Fruit fly (Drosophila melanogaster) whole organism, prepupa: ENCODE measurements around the gene msd1.

ENCODE experiments used
- Blimp-1 ChIP-seq: fragments of 200-800 bp; sonication (Bioruptor generic); optimal IDR thresholded peaks from 3 replicates; lab custom pipeline; 2017; ENCODE audit warnings: missing biosample characterization, missing genetic modification characterization, mild to moderate bottlenecking, moderate library complexity, missing genetic modification reagents
- CG10631 ChIP-seq: fragments of 200-800 bp; sonication (Bioruptor generic); optimal IDR thresholded peaks from 2 replicates; lab custom pipeline; 2016; ENCODE audit warnings: missing biosample characterization, missing genetic modification characterization
- CG10669 ChIP-seq: fragments of 200-800 bp; sonication (Bioruptor generic); optimal IDR thresholded peaks from 3 replicates; lab custom pipeline; 2018; ENCODE audit warnings: missing biosample characterization, mild to moderate bottlenecking, missing genetic modification characterization, moderate library complexity
- CG11294 ChIP-seq: fragments of 200-800 bp; sonication (Bioruptor generic); IDR thresholded peaks from 2 replicates; pipeline ENCODE4 v1.3.6; 2022; ENCODE audit warnings: missing biosample characterization, missing genetic modification characterization
- CG11762 ChIP-seq: fragments of 200-800 bp; sonication (Bioruptor generic); optimal IDR thresholded peaks from 3 replicates; lab custom pipeline; 2016; ENCODE audit warnings: missing biosample characterization, missing genetic modification characterization; ENCODE audit not compliant: insufficient read depth
- CG11902 ChIP-seq: fragments of 200-800 bp; sonication (Bioruptor generic); optimal IDR thresholded peaks from 3 replicates; lab custom pipeline; 2016; ENCODE audit warnings: missing biosample characterization, missing genetic modification characterization
- CG16779 ChIP-seq: fragments of 200-800 bp; sonication (Bioruptor generic); optimal IDR thresholded peaks from 3 replicates; lab custom pipeline; 2017; ENCODE audit warnings: missing biosample characterization, mild to moderate bottlenecking, missing genetic modification characterization
- CG3032 ChIP-seq: fragments of 200-800 bp; optimal IDR thresholded peaks from 2 replicates; lab custom pipeline; 2019; ENCODE audit warnings: missing biosample characterization, mild to moderate bottlenecking, missing genetic modification characterization, moderate library complexity
- CG31627 ChIP-seq: fragments of 200-800 bp; sonication (Bioruptor generic); optimal IDR thresholded peaks from 3 replicates; lab custom pipeline; 2016; ENCODE audit warnings: missing biosample characterization, missing genetic modification characterization
- CG32006 ChIP-seq: fragments of 200-800 bp; sonication (Bioruptor generic); optimal IDR thresholded peaks from 3 replicates; lab custom pipeline; 2017; ENCODE audit warnings: missing biosample characterization, mild to moderate bottlenecking, missing genetic modification characterization
- CG3919 ChIP-seq: fragments of 200-800 bp; sonication (Bioruptor generic); optimal IDR thresholded peaks from 3 replicates; lab custom pipeline; 2016; ENCODE audit warnings: missing biosample characterization, missing genetic modification characterization
- CG4318 ChIP-seq: fragments of 200-800 bp; sonication (Bioruptor generic); optimal IDR thresholded peaks from 3 replicates; lab custom pipeline; 2017; ENCODE audit warnings: missing biosample characterization, mild to moderate bottlenecking, missing genetic modification characterization
- CG6163 ChIP-seq: fragments of 200-800 bp; sonication (Bioruptor generic); IDR thresholded peaks from 3 replicates; pipeline ENCODE4 v1.3.6; 2022; ENCODE audit warnings: missing biosample characterization, missing genetic modification characterization
- CG6276 ChIP-seq: fragments of 200-800 bp; sonication (Bioruptor generic); optimal IDR thresholded peaks from 2 replicates; lab custom pipeline; 2017; ENCODE audit warnings: missing biosample characterization, mild to moderate bottlenecking, missing genetic modification characterization
- CG6792 ChIP-seq: fragments of 200-800 bp; sonication (Bioruptor generic); optimal IDR thresholded peaks from 3 replicates; lab custom pipeline; 2016; ENCODE audit warnings: missing biosample characterization, missing genetic modification characterization
- CG6808 ChIP-seq: fragments of 200-800 bp; sonication (Bioruptor generic); optimal IDR thresholded peaks from 3 replicates; lab custom pipeline; 2017; ENCODE audit warnings: missing biosample characterization, missing genetic modification characterization, mild to moderate bottlenecking, moderate library complexity, missing genetic modification reagents
- CG6854 ChIP-seq: fragments of 200-800 bp; sonication (Bioruptor generic); optimal IDR thresholded peaks from 2 replicates; lab custom pipeline; 2017; ENCODE audit warnings: missing biosample characterization, mild to moderate bottlenecking, missing genetic modification characterization
- CG7368 ChIP-seq: fragments of 200-800 bp; sonication (Bioruptor generic); optimal IDR thresholded peaks from 3 replicates; lab custom pipeline; 2016; ENCODE audit warnings: missing biosample characterization, missing genetic modification characterization
- CG8119 ChIP-seq: fragments of 200-800 bp; sonication (Bioruptor generic); IDR thresholded peaks from 3 replicates; pipeline ENCODE4 v1.3.6; 2022; ENCODE audit warnings: missing biosample characterization, missing genetic modification characterization
- CG8319 ChIP-seq: fragments of 200-800 bp; sonication (Bioruptor generic); optimal IDR thresholded peaks from 3 replicates; lab custom pipeline; 2016; ENCODE audit warnings: missing biosample characterization, missing genetic modification characterization
- CG8632 ChIP-seq: fragments of 200-800 bp; sonication (Bioruptor generic); optimal IDR thresholded peaks from 3 replicates; lab custom pipeline; 2016; ENCODE audit warnings: missing biosample characterization, missing genetic modification characterization
- CG9139 ChIP-seq: fragments of 200-800 bp; sonication (Bioruptor generic); optimal IDR thresholded peaks from 3 replicates; lab custom pipeline; 2017; ENCODE audit warnings: missing biosample characterization, mild to moderate bottlenecking, missing genetic modification characterization
- Eip75B ChIP-seq: fragments of 200-800 bp; sonication (Bioruptor generic); optimal IDR thresholded peaks from 3 replicates; lab custom pipeline; 2016; ENCODE audit warnings: missing biosample characterization, missing genetic modification characterization
- Eip78C ChIP-seq: fragments of 200-800 bp; sonication (Bioruptor generic); peaks from one replicate; lab custom pipeline; 2016; ENCODE audit warnings: missing biosample characterization, missing genetic modification characterization
- Eip93F ChIP-seq: fragments of 200-800 bp; sonication (Bioruptor generic); optimal IDR thresholded peaks from 2 replicates; lab custom pipeline; 2016; ENCODE audit warnings: missing biosample characterization, mild to moderate bottlenecking, missing genetic modification characterization
- Ets21C ChIP-seq: fragments of 200-800 bp; sonication (Bioruptor generic); optimal IDR thresholded peaks from 3 replicates; lab custom pipeline; 2016; ENCODE audit warnings: missing biosample characterization, missing genetic modification characterization
- Ets96B ChIP-seq: fragments of 200-800 bp; optimal IDR thresholded peaks from 2 replicates; lab custom pipeline; 2019; ENCODE audit warnings: missing biosample characterization, mild to moderate bottlenecking, missing genetic modification characterization, moderate library complexity
- Gug ChIP-seq: fragments of 200-800 bp; sonication (Bioruptor generic); IDR thresholded peaks from 2 replicates; pipeline ENCODE4 v1.3.6; 2022; ENCODE audit warnings: missing biosample characterization, missing genetic modification characterization
- Hr38 ChIP-seq: sonication (Bioruptor generic); optimal IDR thresholded peaks from 2 replicates; lab custom pipeline; 2016; ENCODE audit warnings: missing biosample characterization, missing genetic modification characterization
- Hr39 ChIP-seq: fragments of 200-800 bp; sonication (Bioruptor generic); optimal IDR thresholded peaks from 2 replicates; lab custom pipeline; 2016; ENCODE audit warnings: missing biosample characterization, missing genetic modification characterization
- Hr4 ChIP-seq: fragments of 200-800 bp; sonication (Bioruptor generic); optimal IDR thresholded peaks from 3 replicates; lab custom pipeline; 2016; ENCODE audit warnings: missing biosample characterization, missing genetic modification characterization
- Lpt ChIP-seq: fragments of 200-800 bp; sonication (Bioruptor generic); optimal IDR thresholded peaks from 3 replicates; lab custom pipeline; 2016; ENCODE audit warnings: missing biosample characterization, missing genetic modification characterization
- Met ChIP-seq: fragments of 200-800 bp; sonication (Bioruptor generic); optimal IDR thresholded peaks from 3 replicates; lab custom pipeline; 2016; ENCODE audit warnings: missing biosample characterization, missing genetic modification characterization
- OdsH ChIP-seq: fragments of 200-800 bp; sonication (Bioruptor generic); optimal IDR thresholded peaks from 3 replicates; lab custom pipeline; 2016; ENCODE audit warnings: missing biosample characterization, missing genetic modification characterization
- Smox ChIP-seq: fragments of 200-800 bp; sonication (Bioruptor generic); optimal IDR thresholded peaks from 3 replicates; lab custom pipeline; 2016; ENCODE audit warnings: missing biosample characterization, missing genetic modification characterization
- Sox14 ChIP-seq: fragments of 200-800 bp; sonication (Bioruptor generic); optimal IDR thresholded peaks from 3 replicates; lab custom pipeline; 2016; ENCODE audit warnings: missing biosample characterization, missing genetic modification characterization
- Sox15 ChIP-seq: fragments of 200-800 bp; sonication (Bioruptor generic); optimal IDR thresholded peaks from 3 replicates; lab custom pipeline; 2016; ENCODE audit warnings: missing biosample characterization, missing genetic modification characterization
- achi ChIP-seq: fragments of 200-800 bp; sonication (Bioruptor generic); optimal IDR thresholded peaks from 3 replicates; lab custom pipeline; 2016; ENCODE audit warnings: missing biosample characterization, missing genetic modification characterization
- acj6 ChIP-seq: fragments of 200-800 bp; sonication (Bioruptor generic); optimal IDR thresholded peaks from 3 replicates; lab custom pipeline; 2016; ENCODE audit warnings: missing biosample characterization, missing genetic modification characterization
- cyc ChIP-seq: fragments of 200-800 bp; sonication (Bioruptor generic); optimal IDR thresholded peaks from 3 replicates; lab custom pipeline; 2016; ENCODE audit warnings: missing biosample characterization, missing genetic modification characterization
- dac ChIP-seq: fragments of 200-800 bp; sonication (Bioruptor generic); optimal IDR thresholded peaks from 2 replicates; lab custom pipeline; 2017; ENCODE audit warnings: missing biosample characterization, mild to moderate bottlenecking, missing genetic modification characterization
- dsx ChIP-seq: fragments of 200-800 bp; optimal IDR thresholded peaks from 3 replicates; lab custom pipeline; 2019; ENCODE audit warnings: missing biosample characterization, mild to moderate bottlenecking, missing genetic modification characterization, moderate library complexity; ENCODE audit not compliant: poor library complexity, severe bottlenecking
- eg ChIP-seq: fragments of 200-800 bp; sonication (Bioruptor generic); IDR thresholded peaks from 3 replicates; pipeline ENCODE4 v1.3.6; 2022; ENCODE audit warnings: missing biosample characterization, missing genetic modification characterization
- esn ChIP-seq: fragments of 200-800 bp; sonication (Bioruptor generic); optimal IDR thresholded peaks from 2 replicates; lab custom pipeline; 2016; ENCODE audit warnings: missing biosample characterization, mild to moderate bottlenecking, missing genetic modification characterization, moderate library complexity
- fd59A ChIP-seq: fragments of 200-800 bp; sonication (Bioruptor generic); optimal IDR thresholded peaks from 2 replicates; lab custom pipeline; 2017; ENCODE audit warnings: missing biosample characterization, mild to moderate bottlenecking, missing genetic modification characterization, missing genetic modification reagents
- fkh ChIP-seq: fragments of 200-800 bp; sonication (Bioruptor generic); optimal IDR thresholded peaks from 3 replicates; lab custom pipeline; 2017; ENCODE audit warnings: missing biosample characterization, mild to moderate bottlenecking, missing genetic modification characterization, moderate library complexity
- lz ChIP-seq: fragments of 200-800 bp; sonication (Bioruptor generic); optimal IDR thresholded peaks from 3 replicates; lab custom pipeline; 2016; ENCODE audit warnings: missing biosample characterization, missing genetic modification characterization
- pdm3 ChIP-seq: fragments of 200-800 bp; sonication (Bioruptor generic); optimal IDR thresholded peaks from 3 replicates; lab custom pipeline; 2016; ENCODE audit warnings: missing biosample characterization, missing genetic modification characterization
- salr ChIP-seq, 2 experiments: fragments of 200-800 bp; sonication (Bioruptor generic); optimal IDR thresholded peaks; 3 replicates each; lab custom pipeline; 2016 to 2018; ENCODE audit warnings: missing biosample characterization in 2 of 2, missing genetic modification characterization in 2 of 2, mild to moderate bottlenecking in 1 of 2
- spab ChIP-seq: fragments of 200-800 bp; sonication (Bioruptor generic); optimal IDR thresholded peaks from 2 replicates; lab custom pipeline; 2017; ENCODE audit warnings: missing biosample characterization, mild to moderate bottlenecking, missing genetic modification characterization, missing genetic modification reagents
- ss ChIP-seq, 2 experiments: fragments of 200-800 bp; sonication (Bioruptor generic); optimal IDR thresholded peaks; 2 replicates in 1 of 2; 3 replicates in 1 of 2; lab custom pipeline; 2017 to 2018; ENCODE audit warnings: mild to moderate bottlenecking in 2 of 2, missing biosample characterization in 2 of 2, missing genetic modification characterization in 2 of 2, moderate library complexity in 1 of 2
- topi ChIP-seq: fragments of 200-800 bp; sonication (Bioruptor generic); optimal IDR thresholded peaks from 3 replicates; lab custom pipeline; 2016; ENCODE audit warnings: missing biosample characterization, missing genetic modification characterization
- vri ChIP-seq: fragments of 200-800 bp; sonication (Bioruptor generic); optimal IDR thresholded peaks from 3 replicates; lab custom pipeline; 2016; ENCODE audit warnings: missing biosample characterization, mild to moderate bottlenecking, missing genetic modification characterization

Gene msd1

DNA sequence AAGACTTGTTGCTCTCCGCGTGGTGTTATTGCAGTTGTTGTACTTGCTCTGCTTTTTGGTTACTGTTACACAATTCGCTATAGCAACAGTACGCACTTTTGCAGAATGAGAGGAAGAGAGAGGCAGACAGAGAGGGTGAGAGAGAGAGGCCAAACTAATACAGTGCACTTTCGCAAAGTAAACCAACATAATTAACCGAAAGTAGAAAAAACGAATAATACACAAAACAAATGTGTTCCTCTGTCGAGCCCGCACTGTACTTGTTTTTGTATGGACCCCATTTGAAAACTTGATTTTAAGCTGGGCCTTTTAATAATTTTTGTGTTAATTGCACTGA is 3.9 kb downstream of the msd1 start:
- no peak for TF ChIP-seq Smox (GFP tag; lab: Kevin White, UChicago)
- TF ChIP-seq ss (GFP tag; optimal IDR thresholded peaks at IDR 0.05; lab: Kevin White, UChicago): no peak
- peak; percentile 56 for TF ChIP-seq cyc (GFP tag; lab: Kevin White, UChicago)
- peak; percentile 63 for TF ChIP-seq topi
- TF ChIP-seq spab (GFP tag; lab: Kevin White, UChicago): no peak
- TF ChIP-seq Eip93F (GFP tag; lab: Kevin White, UChicago): no peak
- TF ChIP-seq Hr4: peak; percentile 86
- no peak for TF ChIP-seq fd59A
- no peak for TF ChIP-seq CG16779 (tag; lab: Kevin White, UChicago)
- peak; percentile 61; the same call in 1 of the 3 replicates for TF ChIP-seq CG8119 (GFP tag; lab: Robert Waterston, UW)
- TF ChIP-seq Sox15: no peak
- no peak for TF ChIP-seq CG9139 (GFP tag; lab: Kevin White, UChicago)
- TF ChIP-seq CG31627 (GFP tag; lab: Kevin White, UChicago): peak; percentile 60
- TF ChIP-seq Blimp-1: no peak
- TF ChIP-seq Eip78C: peak; percentile 94
- no peak for TF ChIP-seq dsx (GFP tag; lab: Kevin White, UChicago)
- peak; percentile 85 for TF ChIP-seq eg (GFP tag; lab: Robert Waterston, UW)
- peak; percentile 57 for TF ChIP-seq acj6 (GFP tag; lab: Kevin White, UChicago)
- peak; percentile 62 for TF ChIP-seq Lpt (GFP tag; lab: Kevin White, UChicago)
- TF ChIP-seq CG3919 (GFP tag; lab: Kevin White, UChicago): peak; percentile 69
- no peak for TF ChIP-seq CG8319
- TF ChIP-seq esn (GFP tag; lab: Kevin White, UChicago): peak; percentile 68
- no peak for TF ChIP-seq CG6854 (GFP tag; lab: Kevin White, UChicago)
- no peak for TF ChIP-seq CG4318
- no peak for TF ChIP-seq CG3032
- TF ChIP-seq dac (GFP tag; lab: Kevin White, UChicago): peak; percentile 27
- peak; percentile 17 for TF ChIP-seq CG6792 (GFP tag; lab: Kevin White, UChicago)
- TF ChIP-seq Ets96B (tag; lab: Kevin White, UChicago): no peak
- TF ChIP-seq pdm3 (GFP tag; lab: Kevin White, UChicago): peak; percentile 60
- TF ChIP-seq Gug (GFP tag; lab: Robert Waterston, UW): peak; percentile 70
- TF ChIP-seq Ets21C (GFP tag; lab: Kevin White, UChicago): no peak
- no peak for TF ChIP-seq CG6276
- TF ChIP-seq vri (GFP tag; lab: Kevin White, UChicago): peak; percentile 90
- TF ChIP-seq CG11902 (GFP tag; lab: Kevin White, UChicago): no peak
- TF ChIP-seq CG8632 (GFP tag; lab: Kevin White, UChicago): no peak
- TF ChIP-seq salr (GFP tag; optimal IDR thresholded peaks at IDR 0.05; lab: Kevin White, UChicago): no peak
- peak; percentile 64 for TF ChIP-seq Met (GFP tag; lab: Kevin White, UChicago)
- TF ChIP-seq lz (GFP tag; lab: Kevin White, UChicago): peak; percentile 61
- TF ChIP-seq CG7368 (GFP tag; lab: Kevin White, UChicago): peak; percentile 41
- TF ChIP-seq CG10631: peak; percentile 26
- TF ChIP-seq CG32006 (GFP tag; lab: Kevin White, UChicago): peak; percentile 67
- TF ChIP-seq OdsH (GFP tag; lab: Kevin White, UChicago): peak; percentile 59
- peak; percentile 67 for TF ChIP-seq Sox14
- no peak for TF ChIP-seq fkh
- no peak for TF ChIP-seq CG6808 (GFP tag; lab: Kevin White, UChicago)
- peak; percentile 46 for TF ChIP-seq Eip75B (GFP tag; lab: Kevin White, UChicago)
- peak; percentile 16 for TF ChIP-seq CG10669 (GFP tag; lab: Kevin White, UChicago)
- peak; percentile 81 for TF ChIP-seq CG11294 (GFP tag; lab: Robert Waterston, UW)
- no peak for TF ChIP-seq Hr38 (GFP tag; lab: Kevin White, UChicago)
- peak; percentile 26 for TF ChIP-seq CG11762
- TF ChIP-seq Hr39 (GFP tag; lab: Kevin White, UChicago): peak; percentile 65
- peak; percentile 81 for TF ChIP-seq CG6163 (GFP tag; lab: Robert Waterston, UW)
- peak; percentile 58 for TF ChIP-seq achi (GFP tag; lab: Kevin White, UChicago)
